Fruit fly (Drosophila melanogaster) whole organism: ENCODE data around the gene GCC88.

Experiments used
- CG8478 ChIP-seq: fragments of >200 bp; optimal IDR thresholded peaks from 2 replicates; lab custom pipeline; 2018; ENCODE audit warnings: inconsistent platforms
- Dll ChIP-seq: fragments of >200 bp; optimal IDR thresholded peaks from 2 replicates; lab custom pipeline; 2017
- EcR ChIP-seq, 2 experiments: fragments of >200 bp; optimal IDR thresholded peaks; 2 replicates each; lab custom pipeline; 2017; ENCODE audit warnings: missing biosample characterization in 2 of 2, missing genetic modification characterization in 2 of 2, missing genetic modification reagents in 2 of 2
- pan ChIP-seq: fragments of >200 bp; optimal IDR thresholded peaks from 2 replicates; lab custom pipeline; 2017
- psq ChIP-seq: fragments of >200 bp; optimal IDR thresholded peaks from 2 replicates; lab custom pipeline; 2017
- usp ChIP-seq: fragments of >200 bp; optimal IDR thresholded peaks from 2 replicates; lab custom pipeline; 2017; ENCODE audit warnings: missing biosample characterization, missing genetic modification characterization, mixed read lengths

The GCC88 gene

dm6 chr3R:11243951-11244660, 13.7 kb upstream of the GCC88 start, which contains the start of the genes CG17734 and CG5214:
CG17734 (minus strand) TSS chr3R:11243999.
CG5214 (plus strand) TSS chr3R:11244302.
- no peak for TF ChIP-seq pan (lab: Kevin White, UChicago)
- TF ChIP-seq EcR (GFP tag; optimal IDR thresholded peaks at IDR 0.05; lab: Kevin White, UChicago): no peak
- TF ChIP-seq usp (GFP tag; lab: Kevin White, UChicago): no peak
- TF ChIP-seq Dll (lab: Kevin White, UChicago): no peak
- TF ChIP-seq CG8478 (lab: Kevin White, UChicago): no peak
- no peak for TF ChIP-seq psq

DNA sequence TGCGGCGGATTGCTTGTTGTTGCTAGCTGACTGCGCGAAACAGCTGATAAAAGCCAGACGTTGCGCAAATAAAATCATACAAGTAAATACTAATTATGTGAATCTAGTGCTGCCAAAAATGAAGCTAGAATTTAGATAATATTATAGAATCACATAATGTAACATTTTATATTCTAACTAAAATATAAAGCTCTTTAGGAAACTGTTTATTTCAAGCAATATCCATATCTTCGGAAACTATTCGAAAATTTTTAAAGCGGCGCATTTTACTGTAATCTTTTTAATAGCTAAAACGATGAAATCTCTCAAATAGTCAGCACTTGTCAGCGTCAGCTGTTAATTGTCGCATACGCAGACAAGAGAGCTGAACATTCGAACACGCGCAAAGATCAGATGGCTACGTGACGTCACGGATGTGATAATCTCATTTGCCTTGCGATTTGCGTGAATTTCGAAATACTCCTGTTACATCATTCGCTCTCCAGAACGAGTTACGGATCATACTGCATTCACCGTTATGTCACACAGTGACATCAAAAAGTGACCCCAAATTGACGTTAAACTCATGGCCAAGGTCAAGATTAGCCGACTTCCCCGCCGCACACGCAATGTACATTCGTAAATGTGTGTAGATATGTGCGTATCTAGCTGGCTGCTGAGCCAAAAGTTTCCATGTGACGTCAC, 12.8 kb upstream of the GCC88 start:
- TF ChIP-seq EcR (GFP tag; optimal IDR thresholded peaks at IDR 0.05; lab: Kevin White, UChicago): no peak
- no peak for TF ChIP-seq CG8478 (lab: Kevin White, UChicago)
- TF ChIP-seq psq: no peak
- no peak for TF ChIP-seq Dll (lab: Kevin White, UChicago)
- no peak for TF ChIP-seq pan (lab: Kevin White, UChicago)

DNA sequence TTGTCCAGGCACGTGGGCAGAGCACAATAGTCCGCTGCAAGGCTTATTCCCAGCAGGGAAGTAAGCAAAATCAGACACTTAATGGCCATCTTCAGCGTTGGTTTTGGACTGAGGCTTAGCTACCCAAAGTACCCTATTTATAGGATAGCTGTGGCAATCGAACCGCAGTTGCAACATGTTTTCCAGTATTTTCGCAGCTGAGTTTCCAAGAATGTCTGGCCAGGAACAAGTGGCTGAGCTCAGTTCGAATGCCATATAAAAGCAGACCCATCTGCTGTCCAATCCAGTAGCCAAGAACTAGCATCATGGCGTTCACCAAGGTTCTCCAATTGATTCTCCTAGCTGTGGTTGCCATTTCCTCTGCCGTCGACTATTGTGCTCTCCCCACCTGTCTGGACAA, 10.5 kb upstream of the GCC88 start, which contains the start of the genes scpr-B and scpr-A:
scpr-B (minus strand) TSS at position 101 of the 400 bp plus-strand sequence.
scpr-A (plus strand) TSS at position 293 of the 400 bp plus-strand sequence.
- TF ChIP-seq Dll (lab: Kevin White, UChicago): no peak
- no peak for TF ChIP-seq psq
- TF ChIP-seq EcR (GFP tag; optimal IDR thresholded peaks at IDR 0.05; lab: Kevin White, UChicago): no peak
- no peak for TF ChIP-seq CG8478 (lab: Kevin White, UChicago)

dm6 chr3R:11237598-11237997, 7.2 kb upstream of the GCC88 start, which contains the start of gene CG31388:
CG31388 (plus strand) TSS chr3R:11237815.
- TF ChIP-seq pan (lab: Kevin White, UChicago) (no peak), psq (no peak), EcR (GFP tag; optimal IDR thresholded peaks at IDR 0.05; lab: Kevin White, UChicago) (no peak), usp (GFP tag; lab: Kevin White, UChicago) (no peak), CG8478 (lab: Kevin White, UChicago) (no peak)

- TF ChIP-seq usp (GFP tag; lab: Kevin White, UChicago) (no peak), pan (lab: Kevin White, UChicago) (no peak), EcR (GFP tag; optimal IDR thresholded peaks at IDR 0.05; lab: Kevin White, UChicago) (no peak), Dll (lab: Kevin White, UChicago) (no peak)
Measured at dm6 chr3R:11236041-11236440, 5.6 kb upstream of the GCC88 start, which contains the start of gene CG31441. CG31441 (plus strand) TSS chr3R:11236286.

DNA sequence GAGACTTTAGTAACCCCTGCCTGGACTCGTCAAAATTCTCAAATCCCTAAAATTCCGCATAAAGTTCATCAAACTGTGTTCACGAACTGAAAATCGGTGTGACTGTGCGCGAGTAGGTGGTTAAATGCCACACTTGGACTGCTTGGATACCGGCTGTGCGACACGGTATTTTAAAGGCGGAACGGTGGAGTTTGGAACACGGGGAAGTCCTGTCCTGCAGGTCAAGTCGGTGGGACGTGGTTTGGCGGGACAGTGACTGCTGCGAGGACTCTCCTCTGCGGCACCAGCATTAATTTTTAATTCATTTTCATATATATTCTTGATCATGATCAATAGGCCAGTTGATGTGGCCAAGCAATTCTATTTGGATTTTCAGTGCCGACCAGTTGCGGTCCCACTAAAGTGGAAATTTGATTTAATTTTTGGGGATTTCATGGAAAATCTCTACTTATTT, 4.5 kb upstream of the GCC88 start, which contains the start of the genes Arfip and CG17721:
Arfip (minus strand) TSS at position 96 of the 454 bp plus-strand sequence.
CG17721 (plus strand) TSS at position 223 of the 454 bp plus-strand sequence.
- TF ChIP-seq pan (lab: Kevin White, UChicago): no peak
- TF ChIP-seq psq: no peak
- no peak for TF ChIP-seq usp (GFP tag; lab: Kevin White, UChicago)
- no peak for TF ChIP-seq Dll (lab: Kevin White, UChicago)
- no peak for TF ChIP-seq EcR (GFP tag; optimal IDR thresholded peaks at IDR 0.05; lab: Kevin White, UChicago)
- no peak for TF ChIP-seq CG8478 (lab: Kevin White, UChicago)

DNA sequence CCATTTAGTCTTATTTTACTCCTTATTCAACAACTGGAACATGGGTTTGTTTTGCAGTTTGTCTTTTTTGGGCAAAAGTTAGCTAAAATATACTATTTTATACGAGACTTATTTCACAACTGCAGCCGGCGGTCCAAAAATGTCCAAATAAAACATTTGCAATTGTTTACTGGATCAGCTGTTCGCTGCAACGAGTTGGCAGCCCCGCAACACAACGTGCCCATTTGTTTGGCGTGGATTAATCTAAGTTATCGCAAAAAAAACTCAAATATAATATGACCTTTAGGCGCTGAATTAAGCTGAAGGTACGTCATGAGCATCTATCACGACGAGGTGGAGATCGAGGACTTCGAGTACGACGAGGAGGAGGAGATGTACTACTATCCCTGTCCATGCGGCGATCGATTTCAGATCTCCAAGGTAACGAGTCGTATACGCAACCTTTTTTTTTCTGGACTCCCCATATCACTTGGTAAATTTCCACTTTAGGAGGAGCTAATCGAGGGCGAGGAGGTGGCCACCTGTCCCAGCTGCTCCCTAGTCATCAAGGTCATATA, 1.4 kb upstream of the GCC88 start, which contains the start of the genes CG17187 and Dph3:
CG17187 (minus strand) TSS at position 175 of the 557 bp plus-strand sequence.
Dph3 (plus strand) TSS at position 208 of the 557 bp plus-strand sequence.
- TF ChIP-seq EcR (GFP tag; optimal IDR thresholded peaks at IDR 0.05; lab: Kevin White, UChicago) (no peak), psq (no peak), usp (GFP tag; lab: Kevin White, UChicago) (no peak), CG8478 (lab: Kevin White, UChicago) (no peak), pan (lab: Kevin White, UChicago) (no peak), Dll (lab: Kevin White, UChicago) (no peak)

DNA sequence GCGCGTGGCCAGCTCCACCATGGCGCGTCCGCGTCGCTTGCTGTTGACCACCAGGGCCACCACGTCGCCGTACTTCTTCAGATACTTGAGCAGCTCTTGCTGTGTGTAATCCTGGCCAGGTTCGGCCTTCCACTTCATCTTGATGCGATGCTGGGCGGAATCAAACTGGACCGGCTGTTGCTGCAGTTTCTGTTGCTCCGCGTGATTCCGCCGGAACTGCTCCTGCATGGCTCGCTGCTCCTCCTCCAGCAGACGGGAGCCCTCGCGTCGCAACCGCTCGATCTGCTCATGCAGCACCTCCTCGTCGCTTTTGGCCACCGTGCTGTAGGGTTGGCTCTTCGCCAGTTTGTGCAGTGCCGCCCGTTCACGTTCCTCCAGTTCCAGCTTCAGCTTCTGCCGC, 637 bp upstream of the GCC88 start:
- no peak for TF ChIP-seq EcR (GFP tag; optimal IDR thresholded peaks at IDR 0.05; lab: Kevin White, UChicago)
- no peak for TF ChIP-seq CG8478 (lab: Kevin White, UChicago)
- TF ChIP-seq psq: no peak
- no peak for TF ChIP-seq usp (GFP tag; lab: Kevin White, UChicago)
- no peak for TF ChIP-seq Dll (lab: Kevin White, UChicago)
- no peak for TF ChIP-seq pan (lab: Kevin White, UChicago)

- TF ChIP-seq pan (lab: Kevin White, UChicago) (peak; percentile 95), EcR (GFP tag; optimal IDR thresholded peaks at IDR 0.05; lab: Kevin White, UChicago) (no peak)
Measured at dm6 chr3R:11226496-11226895, 3.9 kb downstream of the GCC88 start, which contains the start of gene CG17726. CG17726 (plus strand) TSS chr3R:11226762.

- no peak for TF ChIP-seq EcR (GFP tag; optimal IDR thresholded peaks at IDR 0.05; lab: Kevin White, UChicago)
- no peak for TF ChIP-seq pan (lab: Kevin White, UChicago)
- no peak for TF ChIP-seq psq
- no peak for TF ChIP-seq Dll (lab: Kevin White, UChicago)
- no peak for TF ChIP-seq CG8478 (lab: Kevin White, UChicago)
- TF ChIP-seq usp (GFP tag; lab: Kevin White, UChicago): no peak
Measured at dm6 chr3R:11225220-11225619, 5.2 kb downstream of the GCC88 start, which contains the start of gene scpr-C. scpr-C (plus strand) TSS chr3R:11225520.

- no peak for TF ChIP-seq EcR (GFP tag; optimal IDR thresholded peaks at IDR 0.05; lab: Kevin White, UChicago)
- no peak for TF ChIP-seq psq
- TF ChIP-seq pan (lab: Kevin White, UChicago): no peak
- no peak for TF ChIP-seq usp (GFP tag; lab: Kevin White, UChicago)
- no peak for TF ChIP-seq CG8478 (lab: Kevin White, UChicago)
- TF ChIP-seq Dll (lab: Kevin White, UChicago): no peak
Measured at dm6 chr3R:11224478-11224877, 5.9 kb downstream of the GCC88 start.
